Worm (Caenorhabditis elegans) whole organism, L1 larva: ENCODE data around the gene Y97E10AR.6.

Source experiments
- C16A3.4 ChIP-seq: fragments of 150-350 bp; optimal IDR thresholded peaks from 2 replicates; lab custom pipeline; 2014; ENCODE audit warnings: missing biosample characterization, missing genetic modification characterization
- F16B12.6 ChIP-seq: fragments of 150-350 bp; optimal IDR thresholded peaks from 2 replicates; lab custom pipeline; 2014; ENCODE audit warnings: missing biosample characterization, missing genetic modification characterization
- Y116A8C.19 ChIP-seq: sonication (generic microtip); optimal IDR thresholded peaks from 2 replicates; lab custom pipeline; 2016; ENCODE audit warnings: missing compliant biosample characterization, missing genetic modification characterization, borderline replicate concordance
- aly-2 ChIP-seq: fragments of 150-350 bp; optimal IDR thresholded peaks from 2 replicates; lab custom pipeline; 2014; ENCODE audit warnings: missing biosample characterization, missing genetic modification characterization
- ceh-63 ChIP-seq: fragments of 200-800 bp; sonication (Bioruptor generic); optimal IDR thresholded peaks from 2 replicates; lab custom pipeline; 2018; ENCODE audit warnings: mild to moderate bottlenecking, missing genetic modification characterization, missing compliant biosample characterization
- ceh-8 ChIP-seq: fragments of 200-800 bp; sonication (Bioruptor generic); optimal IDR thresholded peaks from 2 replicates; lab custom pipeline; 2018; ENCODE audit warnings: mild to moderate bottlenecking, missing genetic modification characterization, moderate library complexity, missing compliant biosample characterization
- ceh-88 ChIP-seq: fragments of 200-800 bp; sonication (Bioruptor generic); IDR thresholded peaks from 2 replicates; pipeline ENCODE4 v1.3.6; 2022; ENCODE audit warnings: missing genetic modification characterization, missing compliant biosample characterization
- ceh-90 ChIP-seq: sonication (generic microtip); optimal IDR thresholded peaks from 2 replicates; lab custom pipeline; 2016; ENCODE audit warnings: missing genetic modification characterization, missing compliant biosample characterization
- ces-1 ChIP-seq: fragments of 150-350 bp; optimal IDR thresholded peaks from 2 replicates; lab custom pipeline; 2014; ENCODE audit warnings: missing biosample characterization, missing genetic modification reagents, missing genetic modification characterization
- dpl-1 ChIP-seq, 3 experiments: fragments of 150-350 bp in 2 of 3; sonication (generic microtip) in 1 of 3; optimal IDR thresholded peaks; 2 replicates each; lab custom pipeline; 2014 to 2017; ENCODE audit warnings: missing biosample characterization in 3 of 3, missing genetic modification characterization in 3 of 3, missing genetic modification reagents in 3 of 3
- egl-13 ChIP-seq: sonication (generic microtip); optimal IDR thresholded peaks from 2 replicates; lab custom pipeline; 2016; ENCODE audit warnings: missing genotype, missing genetic modification reagents, missing genetic modification characterization, missing compliant biosample characterization
- egl-27 ChIP-seq, 2 experiments: fragments of 150-350 bp in 1 of 2; sonication (generic microtip); optimal IDR thresholded peaks; 3 replicates each; lab custom pipeline; 2017 to 2018; ENCODE audit warnings: missing biosample characterization in 2 of 2, missing genetic modification characterization in 2 of 2, missing genetic modification reagents in 2 of 2
- elt-2 ChIP-seq: sonication (generic microtip); optimal IDR thresholded peaks from 2 replicates; lab custom pipeline; 2016; ENCODE audit warnings: missing genetic modification characterization, mild to moderate bottlenecking, inconsistent platforms, missing compliant biosample characterization, missing genetic modification reagents
- elt-3 ChIP-seq, 6 experiments: fragments of 150-350 bp in 1 of 6; sonication (generic microtip); optimal IDR thresholded peaks; 2 replicates each; lab custom pipeline; 2017 to 2018; ENCODE audit warnings: missing biosample characterization in 6 of 6, missing genetic modification characterization in 6 of 6, inconsistent platforms in 1 of 6
- ets-5 ChIP-seq: fragments of 200-800 bp; sonication (Bioruptor generic); IDR thresholded peaks from 2 replicates; pipeline ENCODE4 v1.3.6; 2022; ENCODE audit warnings: missing genetic modification characterization, missing compliant biosample characterization
- fkh-10 ChIP-seq: sonication (generic microtip); optimal IDR thresholded peaks from 2 replicates; lab custom pipeline; 2017; ENCODE audit warnings: missing biosample characterization, missing genetic modification reagents, missing genetic modification characterization
- fkh-4 ChIP-seq: sonication (generic microtip); optimal IDR thresholded peaks from 2 replicates; lab custom pipeline; 2016; ENCODE audit warnings: missing compliant biosample characterization, missing genetic modification characterization, borderline replicate concordance
- hpl-2 ChIP-seq: fragments of 150-350 bp; optimal IDR thresholded peaks from 2 replicates; lab custom pipeline; 2014; ENCODE audit warnings: missing biosample characterization, missing genetic modification reagents, missing genetic modification characterization
- isw-1 ChIP-seq: fragments of 200-800 bp; sonication (Bioruptor generic); IDR thresholded peaks from 2 replicates; pipeline ENCODE4 v1.3.6; 2022; ENCODE audit warnings: missing genetic modification characterization, missing compliant biosample characterization
- lin-13 ChIP-seq: fragments of 150-350 bp; optimal IDR thresholded peaks from 2 replicates; lab custom pipeline; 2014; ENCODE audit warnings: missing biosample characterization, missing genetic modification reagents, missing genetic modification characterization
- lin-35 ChIP-seq, 2 experiments: fragments of 150-350 bp; optimal IDR thresholded peaks; 2 replicates each; lab custom pipeline; 2014; ENCODE audit warnings: missing biosample characterization in 2 of 2, missing genetic modification characterization in 2 of 2, missing genetic modification reagents in 2 of 2
- lir-3 ChIP-seq: sonication (generic microtip); optimal IDR thresholded peaks from 2 replicates; lab custom pipeline; 2016; ENCODE audit warnings: mild to moderate bottlenecking, missing genetic modification characterization, moderate library complexity, missing compliant biosample characterization; ENCODE audit not compliant: poor library complexity
- mef-2 ChIP-seq: fragments of 150-350 bp; optimal IDR thresholded peaks from 2 replicates; lab custom pipeline; 2014; ENCODE audit warnings: missing biosample characterization, missing genetic modification characterization
- mep-1 ChIP-seq: fragments of 150-350 bp; optimal IDR thresholded peaks from 2 replicates; lab custom pipeline; 2014; ENCODE audit warnings: missing biosample characterization, missing genetic modification characterization
- nhr-12 ChIP-seq: sonication (generic microtip); optimal IDR thresholded peaks from 2 replicates; lab custom pipeline; 2017; ENCODE audit warnings: missing biosample characterization, missing genetic modification characterization
- nhr-19 ChIP-seq: fragments of 200-800 bp; sonication (Bioruptor generic); conservative IDR thresholded peaks from 2 replicates; pipeline ENCODE4 v1.3.6; 2022; ENCODE audit warnings: missing genetic modification characterization, missing compliant biosample characterization
- nhr-20 ChIP-seq: sonication (generic microtip); optimal IDR thresholded peaks from 2 replicates; lab custom pipeline; 2016; ENCODE audit warnings: mild to moderate bottlenecking, missing genetic modification characterization, missing compliant biosample characterization
- nhr-237 ChIP-seq: fragments of 150-350 bp; optimal IDR thresholded peaks from 2 replicates; lab custom pipeline; 2014; ENCODE audit warnings: missing biosample characterization, missing genetic modification characterization
- nhr-47 ChIP-seq: sonication (generic microtip); optimal IDR thresholded peaks from 2 replicates; lab custom pipeline; 2016; ENCODE audit warnings: mild to moderate bottlenecking, missing genetic modification characterization, moderate library complexity, missing compliant biosample characterization
- nhr-71 ChIP-seq: sonication (generic microtip); optimal IDR thresholded peaks from 2 replicates; lab custom pipeline; 2016; ENCODE audit warnings: mild to moderate bottlenecking, missing genetic modification characterization, moderate library complexity, missing compliant biosample characterization
- nhr-76 ChIP-seq: sonication (generic microtip); optimal IDR thresholded peaks from 2 replicates; lab custom pipeline; 2017; ENCODE audit warnings: missing biosample characterization, missing genetic modification characterization
- nhr-77 ChIP-seq: fragments of 150-350 bp; optimal IDR thresholded peaks from 2 replicates; lab custom pipeline; 2014; ENCODE audit warnings: missing biosample characterization, missing genetic modification characterization
- nhr-85 ChIP-seq: sonication (generic microtip); peaks from one replicate; lab custom pipeline; 2016; ENCODE audit warnings: missing genetic modification characterization, inconsistent platforms, missing compliant biosample characterization
- skn-1 ChIP-seq: fragments of 150-350 bp; optimal IDR thresholded peaks from 2 replicates; lab custom pipeline; 2014; ENCODE audit warnings: missing biosample characterization, missing genetic modification characterization
- snpc-4 ChIP-seq: fragments of 150-350 bp; optimal IDR thresholded peaks from 2 replicates; lab custom pipeline; 2014; ENCODE audit warnings: missing biosample characterization, missing genetic modification characterization
- snu-23 ChIP-seq: sonication (generic microtip); optimal IDR thresholded peaks from 2 replicates; lab custom pipeline; 2016; ENCODE audit warnings: missing genetic modification characterization, missing compliant biosample characterization
- sox-4 ChIP-seq: sonication (generic microtip); optimal IDR thresholded peaks from 2 replicates; lab custom pipeline; 2016; ENCODE audit warnings: missing genetic modification characterization, missing compliant biosample characterization
- sptf-1 ChIP-seq: fragments of 150-350 bp; optimal IDR thresholded peaks from 2 replicates; lab custom pipeline; 2014; ENCODE audit warnings: missing biosample characterization, missing genetic modification characterization
- unc-30 ChIP-seq: sonication (generic microtip); optimal IDR thresholded peaks from 2 replicates; lab custom pipeline; 2017; ENCODE audit warnings: missing biosample characterization, missing genetic modification characterization
- unc-62 ChIP-seq: fragments of 150-350 bp; optimal IDR thresholded peaks from 2 replicates; lab custom pipeline; 2014; ENCODE audit warnings: missing biosample characterization, missing genetic modification reagents, missing genetic modification characterization
- unc-86 ChIP-seq: sonication (generic microtip); optimal IDR thresholded peaks from 2 replicates; lab custom pipeline; 2016; ENCODE audit warnings: missing genetic modification characterization, missing compliant biosample characterization
- unc-98 ChIP-seq: fragments of 200-800 bp; sonication (Bioruptor generic); IDR thresholded peaks from 2 replicates; pipeline ENCODE4 v1.3.6; 2022; ENCODE audit warnings: missing genetic modification characterization, missing compliant biosample characterization
- xbp-1 ChIP-seq: sonication (generic microtip); optimal IDR thresholded peaks from 2 replicates; lab custom pipeline; 2016; ENCODE audit warnings: missing genetic modification characterization, missing compliant biosample characterization
- zip-4 ChIP-seq: fragments of 200-800 bp; sonication (Bioruptor generic); optimal IDR thresholded peaks from 2 replicates; lab custom pipeline; 2018; ENCODE audit warnings: mild to moderate bottlenecking, missing genetic modification characterization, moderate library complexity, missing compliant biosample characterization

Y97E10AR.6 gene

ce11 chrV:7983381-7984052 lies 30.2 kb downstream of the Y97E10AR.6 start, which contains the start of the genes natb-1 and abhd-12 (continued):
- peak; percentile 69 for TF ChIP-seq nhr-85 (tag; lab: Kevin White, UChicago)
- no peak for TF ChIP-seq fkh-4 (tag; lab: Kevin White, UChicago)
- TF ChIP-seq snu-23 (GFP tag; lab: Kevin White, UChicago): peak; percentile 62
- TF ChIP-seq zip-4 (GFP tag; lab: Kevin White, UChicago): no peak
- TF ChIP-seq ets-5 (GFP tag; lab: Robert Waterston, UW): no peak
- peak; percentile 47 for TF ChIP-seq nhr-71 (tag; lab: Kevin White, UChicago)
- no peak for TF ChIP-seq lin-13
- no peak for TF ChIP-seq ceh-63 (GFP tag; lab: Kevin White, UChicago)
- no peak for TF ChIP-seq ceh-88 (GFP tag; lab: Robert Waterston, UW)
- no peak for TF ChIP-seq nhr-76 (tag; lab: Kevin White, UChicago)
- TF ChIP-seq F16B12.6 (tag; lab: Kevin White, UChicago): peak; percentile 89
- TF ChIP-seq hpl-2 (GFP tag; lab: Kevin White, UChicago): no peak
- TF ChIP-seq unc-62 (GFP tag; lab: Kevin White, UChicago): no peak
- no peak for TF ChIP-seq unc-86 (tag; lab: Kevin White, UChicago)
- TF ChIP-seq nhr-237 (tag; lab: Kevin White, UChicago): no peak
- no peak for TF ChIP-seq unc-30 (tag; lab: Kevin White, UChicago)
- peak; percentile 38 for TF ChIP-seq xbp-1 (tag; lab: Kevin White, UChicago)
- no peak for TF ChIP-seq unc-98
- no peak for TF ChIP-seq nhr-77 (tag; lab: Kevin White, UChicago)
- no peak for TF ChIP-seq ceh-8
- TF ChIP-seq snpc-4 (tag; lab: Kevin White, UChicago): no peak
- TF ChIP-seq isw-1 (GFP tag; lab: Robert Waterston, UW): no peak
- no peak for TF ChIP-seq egl-27 (tag; optimal IDR thresholded peaks at IDR 0.05; lab: Kevin White, UChicago)
- no peak for TF ChIP-seq fkh-10 (GFP tag; lab: Kevin White, UChicago)
- peak; percentile 44 for TF ChIP-seq C16A3.4 (tag; lab: Kevin White, UChicago)
- TF ChIP-seq skn-1 (tag; lab: Kevin White, UChicago): peak; percentile 31
- TF ChIP-seq elt-3 (tag; optimal IDR thresholded peaks at IDR 0.05; lab: Kevin White, UChicago): peak in 1 of 6 experiments; percentile 15
- peak; percentile 52 for TF ChIP-seq nhr-47 (tag; lab: Kevin White, UChicago)
- peak; percentile 20 to 60 (median 55) for TF ChIP-seq dpl-1 (GFP tag; optimal IDR thresholded peaks at IDR 0.05; lab: Kevin White, UChicago)
- no peak for TF ChIP-seq sox-4
- no peak for TF ChIP-seq ceh-90
- TF ChIP-seq aly-2 (tag; lab: Kevin White, UChicago): no peak
- TF ChIP-seq lir-3 (tag; lab: Kevin White, UChicago): no peak
- TF ChIP-seq ces-1 (GFP tag; lab: Kevin White, UChicago): no peak
- peak; percentile 76 for TF ChIP-seq mep-1 (tag; lab: Kevin White, UChicago)
- TF ChIP-seq lin-35 (GFP tag; optimal IDR thresholded peaks at IDR 0.05; lab: Kevin White, UChicago): peak; percentile 44 to 81
- no peak for TF ChIP-seq egl-13

DNA sequence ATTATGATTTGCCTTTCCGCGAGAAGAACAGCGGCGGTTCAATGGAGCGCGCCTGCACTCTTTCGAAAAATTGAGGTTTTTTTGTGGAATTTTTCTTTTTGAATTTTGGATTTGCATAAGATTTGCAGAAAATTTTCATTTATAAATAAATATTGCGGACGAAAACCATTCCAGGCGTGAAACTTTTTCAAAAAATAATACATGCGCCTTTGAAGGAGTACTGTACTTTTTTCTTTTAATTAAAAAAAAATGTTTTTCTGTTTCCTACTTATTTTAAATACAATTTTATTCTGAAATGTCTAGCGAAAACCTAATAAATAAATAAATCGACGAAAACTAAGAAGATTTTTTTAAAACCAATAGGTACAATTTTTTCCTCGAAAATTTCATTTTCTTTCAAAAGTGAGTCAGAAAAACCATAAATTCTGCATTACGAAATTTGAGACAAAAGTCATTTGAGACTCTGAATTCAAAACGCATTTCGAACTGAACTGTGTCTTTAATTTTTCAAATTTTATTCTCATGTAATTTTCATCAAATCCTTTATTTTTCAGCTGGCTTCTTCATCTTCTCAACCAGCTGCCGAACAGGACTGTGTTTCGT lies 32.7 kb downstream of the Y97E10AR.6 start, which contains the start of gene F26D11.1:
TSS of gene F26D11.1 (plus strand) at position 553 of the 603 bp plus-strand sequence.
- no peak for TF ChIP-seq mef-2 (tag; lab: Kevin White, UChicago)
- TF ChIP-seq elt-2: no peak
- no peak for TF ChIP-seq Y116A8C.19
- no peak for TF ChIP-seq nhr-19
- TF ChIP-seq dpl-1 (GFP tag; optimal IDR thresholded peaks at IDR 0.05; lab: Kevin White, UChicago): peak in 1 of 3 experiments; percentile 3
- peak in 1 of 2 experiments; percentile 8 for TF ChIP-seq lin-35 (GFP tag; optimal IDR thresholded peaks at IDR 0.05; lab: Kevin White, UChicago)
- no peak for TF ChIP-seq ces-1 (GFP tag; lab: Kevin White, UChicago)
- no peak for TF ChIP-seq hpl-2 (GFP tag; lab: Kevin White, UChicago)
- TF ChIP-seq elt-3 (tag; optimal IDR thresholded peaks at IDR 0.05; lab: Kevin White, UChicago): peak in 1 of 6 experiments; percentile 16
- no peak for TF ChIP-seq unc-86 (tag; lab: Kevin White, UChicago)
- TF ChIP-seq nhr-12 (tag; lab: Kevin White, UChicago): no peak
- no peak for TF ChIP-seq sptf-1 (tag; lab: Kevin White, UChicago)
- no peak for TF ChIP-seq nhr-20 (tag; lab: Kevin White, UChicago)
- no peak for TF ChIP-seq F16B12.6 (tag; lab: Kevin White, UChicago)
